Worm (Caenorhabditis elegans): Measurements from ENCODE around the gene mrps-23.

DNA sequence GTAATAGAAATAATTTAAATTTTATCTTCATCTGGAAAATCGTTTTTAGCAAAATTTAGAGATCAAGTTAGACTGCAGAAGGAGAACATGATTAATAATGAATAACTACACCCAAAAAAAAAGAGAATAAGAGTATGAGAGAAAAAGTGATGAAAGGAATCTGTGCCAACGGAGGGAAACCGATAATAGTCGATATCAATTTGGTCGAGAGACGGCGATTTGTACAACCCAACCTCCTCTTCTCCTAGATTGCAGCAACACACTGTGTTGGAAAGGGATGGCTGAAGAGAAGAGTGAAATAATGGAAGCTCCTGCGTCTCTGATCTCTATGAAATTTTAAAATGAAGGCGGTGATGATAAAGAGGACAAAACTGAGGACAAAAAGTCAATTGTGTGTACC lies 49.0 kb downstream of the mrps-23 start:
- no peak for TF ChIP-seq unc-39 (tag; optimal IDR thresholded peaks at IDR 0.05)
- TF ChIP-seq nhr-237 (tag; optimal IDR thresholded peaks at IDR 0.05): no peak
- no peak for TF ChIP-seq lsy-2 (tag; optimal IDR thresholded peaks at IDR 0.05)
- TF ChIP-seq sptf-1 (tag; optimal IDR thresholded peaks at IDR 0.05): no peak
- no peak for TF ChIP-seq unc-62 (GFP tag; optimal IDR thresholded peaks at IDR 0.05)
- no peak for TF ChIP-seq ceh-39 (tag; optimal IDR thresholded peaks at IDR 0.05)
